Fruit fly (Drosophila melanogaster) Kc167 (cell line): ENCODE results near the gene CG6195.

Experiments
- Myc ChIP-seq: fragments of >200 bp; optimal IDR thresholded peaks from 2 replicates; lab custom pipeline; 2017; ENCODE audit warnings: missing external identifiers
- Sin3A ChIP-seq: fragments of >200 bp; optimal IDR thresholded peaks from 2 replicates; lab custom pipeline; 2018; ENCODE audit warnings: missing external identifiers
- h ChIP-seq: fragments of >200 bp; optimal IDR thresholded peaks from 3 replicates; lab custom pipeline; 2018; ENCODE audit warnings: missing external identifiers
- insv ChIP-seq: fragments of >200 bp; optimal IDR thresholded peaks from 3 replicates; lab custom pipeline; 2018; ENCODE audit warnings: missing external identifiers
- psq ChIP-seq: fragments of >200 bp; optimal IDR thresholded peaks from 2 replicates; lab custom pipeline; 2017; ENCODE audit warnings: missing external identifiers
- ttk ChIP-seq: sonication (Bioruptor generic); optimal IDR thresholded peaks from 2 replicates; lab custom pipeline; 2017; ENCODE audit warnings: missing external identifiers

- no peak for TF ChIP-seq ttk (lab: Kevin White, UChicago)
- TF ChIP-seq psq, result no peak
- no peak for TF ChIP-seq Sin3A (lab: Kevin White, UChicago)
- no peak for TF ChIP-seq insv (lab: Kevin White, UChicago)
- no peak for TF ChIP-seq h (lab: Kevin White, UChicago)
- no peak for TF ChIP-seq Myc (lab: Kevin White, UChicago)
Measured at dm6 chr3R:19642092-19642892, 5.9 kb downstream of the CG6195 start, which contains the start of gene subdued.
